Worm (Caenorhabditis elegans): ENCODE data around the gene skpt-1.

skpt-1 gene

DNA sequence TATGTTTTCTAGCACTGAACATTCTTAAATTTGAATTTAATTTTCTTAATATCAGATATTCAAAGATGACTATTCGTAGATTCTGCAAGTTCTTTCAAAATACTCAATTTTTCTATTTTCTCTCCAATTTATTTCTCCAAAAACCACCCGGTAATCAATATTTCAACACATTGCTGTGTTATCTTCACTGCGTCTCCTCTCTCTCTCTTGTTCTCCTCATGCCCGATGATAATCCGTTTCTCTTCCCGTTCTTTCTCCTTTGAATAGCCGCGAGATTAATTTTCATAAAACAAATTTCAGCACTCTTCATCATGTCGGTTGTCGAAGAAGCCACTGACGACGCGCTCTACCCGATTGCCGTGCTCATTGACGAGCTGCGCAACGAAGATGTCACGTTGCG, 2.2 kb upstream of the skpt-1 start, which contains the start of gene paa-1:
TSS of gene paa-1 (plus strand) at position 301 of the 400 bp plus-strand sequence.
- no peak for TF ChIP-seq R02D3.7 (tag; optimal IDR thresholded peaks at IDR 0.05)
- TF ChIP-seq snpc-4 (tag; optimal IDR thresholded peaks at IDR 0.05) = no peak
- TF ChIP-seq sma-3 (GFP tag; optimal IDR thresholded peaks at IDR 0.05) = no peak
- no peak for TF ChIP-seq ztf-1 (GFP tag; conservative IDR thresholded peaks at IDR 0.05)

DNA sequence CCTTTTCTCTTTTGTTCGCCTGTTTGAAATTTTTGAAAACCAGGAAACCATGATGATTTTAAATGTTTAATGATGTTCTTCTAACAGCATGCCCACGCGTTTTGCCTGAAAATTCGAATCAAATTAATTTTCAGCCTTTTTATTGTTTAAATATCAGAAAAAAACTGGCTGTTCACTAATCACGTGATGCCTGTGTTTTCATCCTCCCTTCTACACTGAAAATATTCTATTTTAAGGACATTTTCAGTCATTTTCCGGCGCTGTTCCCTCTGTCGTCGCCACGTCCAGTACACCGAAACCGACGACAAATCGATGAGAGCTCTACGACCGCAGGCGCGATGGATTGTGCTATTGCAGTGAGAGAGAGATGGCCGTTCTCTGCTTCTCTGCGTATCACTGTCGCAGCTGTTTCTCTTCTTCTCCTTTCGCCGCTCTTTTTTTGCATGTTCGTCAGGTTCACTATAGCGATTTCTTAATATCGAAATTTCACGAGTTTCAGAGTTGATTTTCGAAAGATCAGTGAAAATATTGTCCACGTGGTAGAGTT, 1.6 kb upstream of the skpt-1 start, which contains the start of gene F48E8.8:
TSS of gene F48E8.8 (minus strand) at position 51 of the 547 bp plus-strand sequence.
- TF ChIP-seq egl-27 (tag; optimal IDR thresholded peaks at IDR 0.05) (no peak), nhr-237 (tag; optimal IDR thresholded peaks at IDR 0.05) (no peak), C34F6.9 (tag; optimal IDR thresholded peaks at IDR 0.05) (peak; percentile 59), nhr-11 (tag; optimal IDR thresholded peaks at IDR 0.05) (no peak), ama-1 (optimal IDR thresholded peaks at IDR 0.05) (no peak), lsy-2 (tag; optimal IDR thresholded peaks at IDR 0.05) (peak; percentile 21 to 80), fos-1 (tag; optimal IDR thresholded peaks at IDR 0.05) (peak; percentile 15), lin-13 (GFP tag; optimal IDR thresholded peaks at IDR 0.05) (peak; percentile 18), nhr-77 (tag; optimal IDR thresholded peaks at IDR 0.05) (no peak), sem-4 (tag; optimal IDR thresholded peaks at IDR 0.05) (peak; percentile 13), lin-11 (tag; optimal IDR thresholded peaks at IDR 0.05) (peak; percentile 41), ceh-16 (tag; optimal IDR thresholded peaks at IDR 0.05) (no peak), unc-55 (GFP tag; optimal IDR thresholded peaks at IDR 0.05) (peak; percentile 71), gmeb-1 (tag; optimal IDR thresholded peaks at IDR 0.05) (peak; percentile 11), ZK546.5 (tag; optimal IDR thresholded peaks at IDR 0.05) (no peak), sma-9 (GFP tag; optimal IDR thresholded peaks at IDR 0.05) (peak; percentile 59), sma-9 (tag; optimal IDR thresholded peaks at IDR 0.05) (no peak), crh-2 (tag; optimal IDR thresholded peaks at IDR 0.05) (peak; percentile 61), mbf-1 (tag; optimal IDR thresholded peaks at IDR 0.05) (no peak), alr-1 (tag; optimal IDR thresholded peaks at IDR 0.05) (no peak), F13H6.1 (tag; optimal IDR thresholded peaks at IDR 0.05) (peak; percentile 79), nhr-129 (tag; optimal IDR thresholded peaks at IDR 0.05) (peak; percentile 85)

DNA sequence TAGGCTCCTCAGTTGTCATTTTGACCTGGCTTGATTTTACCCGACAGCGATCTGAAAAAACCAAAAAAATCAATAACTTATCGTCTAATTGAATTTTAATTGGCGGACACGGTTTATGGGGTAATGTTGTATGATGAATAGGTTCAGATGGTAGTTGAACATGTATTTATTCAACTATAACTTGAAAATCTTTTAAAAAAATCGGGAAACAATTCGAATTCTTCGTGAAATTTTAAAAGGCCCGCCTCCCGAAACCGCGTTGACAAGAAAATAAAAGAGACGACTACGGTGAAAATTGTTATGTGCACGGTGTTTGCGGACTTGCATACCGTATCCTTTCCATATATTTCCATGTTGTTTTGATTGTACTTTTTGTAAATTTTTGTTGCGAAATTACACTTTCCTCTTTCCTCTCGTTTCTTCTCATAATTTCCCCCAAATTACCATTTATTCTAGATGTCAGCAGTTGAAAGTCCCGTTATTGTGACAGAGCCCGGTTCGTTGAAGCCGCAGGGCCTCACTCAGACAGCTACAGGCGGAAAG, 5.4 kb downstream of the skpt-1 start, which contains the start of the genes T24G10.2 and disl-2:
TSS of gene T24G10.2 (minus strand) at position 51 of the 543 bp plus-strand sequence.
TSS of gene disl-2 (plus strand) at position 457 of the 543 bp plus-strand sequence.
- TF ChIP-seq nhr-129 (tag; optimal IDR thresholded peaks at IDR 0.05) (peak; percentile 66), blmp-1 (tag; optimal IDR thresholded peaks at IDR 0.05; ENCODE audit: insufficient read depth) (no peak), crh-2 (tag; optimal IDR thresholded peaks at IDR 0.05) (peak; percentile 41), fos-1 (tag; optimal IDR thresholded peaks at IDR 0.05) (peak; percentile 18), dmd-4 (tag; optimal IDR thresholded peaks at IDR 0.05) (no peak), nhr-77 (tag; optimal IDR thresholded peaks at IDR 0.05) (no peak), lsy-2 (tag; optimal IDR thresholded peaks at IDR 0.05) (peak; percentile 94 to 99), nhr-21 (tag; optimal IDR thresholded peaks at IDR 0.05) (no peak), mab-5 (tag; optimal IDR thresholded peaks at IDR 0.05) (no peak), F13H6.1 (tag; optimal IDR thresholded peaks at IDR 0.05) (peak; percentile 5), unc-55 (GFP tag; optimal IDR thresholded peaks at IDR 0.05) (peak; percentile 85), C34F6.9 (tag; optimal IDR thresholded peaks at IDR 0.05) (peak; percentile 80), lin-13 (GFP tag; optimal IDR thresholded peaks at IDR 0.05) (peak; percentile 44), sma-9 (GFP tag; optimal IDR thresholded peaks at IDR 0.05) (peak; percentile 19), sma-9 (tag; optimal IDR thresholded peaks at IDR 0.05) (no peak)

DNA sequence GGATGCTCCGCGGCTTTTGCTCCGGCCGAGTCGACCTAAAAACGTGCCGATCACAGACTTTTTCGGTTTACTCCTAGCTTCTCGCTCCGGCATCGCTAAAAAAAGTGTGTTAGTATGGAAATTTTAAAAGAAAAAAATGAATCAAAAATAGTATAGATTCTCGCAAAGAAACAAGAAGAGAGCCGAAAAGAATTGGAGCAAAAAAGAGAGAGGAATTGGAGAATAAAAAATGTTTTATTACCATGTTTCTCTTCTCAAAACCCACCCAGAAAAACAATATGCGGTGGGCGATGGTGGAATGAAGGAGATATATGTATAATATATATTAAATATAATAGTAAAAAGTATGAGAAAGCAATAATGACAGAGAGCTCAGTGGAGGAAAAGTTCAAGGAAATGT, 7.7 kb downstream of the skpt-1 start, which contains the start of gene W03A5.6:
TSS of gene W03A5.6 (minus strand) at position 101 of the 400 bp plus-strand sequence.
- TF ChIP-seq ceh-82 (tag; optimal IDR thresholded peaks at IDR 0.05) = no peak

DNA sequence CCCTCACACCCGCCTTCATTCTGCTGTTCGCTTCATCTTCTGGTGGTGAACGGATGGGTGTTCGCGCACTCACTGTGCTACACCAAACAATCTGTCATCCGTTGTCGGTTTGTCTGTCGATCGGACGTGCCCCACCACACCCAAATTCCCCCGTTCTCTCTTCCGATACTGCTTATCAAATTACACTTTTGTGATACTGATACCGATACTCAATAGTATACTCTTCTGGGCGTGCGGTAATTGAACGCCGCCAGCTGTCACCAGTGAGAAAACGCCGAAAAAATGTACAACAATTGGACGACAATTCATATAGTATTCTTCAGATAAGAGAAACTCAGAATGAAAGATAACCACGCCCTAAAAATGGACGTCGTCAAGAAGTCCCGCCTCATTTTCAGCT, 10.1 kb downstream of the skpt-1 start:
- TF ChIP-seq blmp-1 (tag; optimal IDR thresholded peaks at IDR 0.05; ENCODE audit: insufficient read depth) (no peak), fos-1 (tag; optimal IDR thresholded peaks at IDR 0.05) (peak; percentile 35), F13H6.1 (tag; optimal IDR thresholded peaks at IDR 0.05) (no peak)

DNA sequence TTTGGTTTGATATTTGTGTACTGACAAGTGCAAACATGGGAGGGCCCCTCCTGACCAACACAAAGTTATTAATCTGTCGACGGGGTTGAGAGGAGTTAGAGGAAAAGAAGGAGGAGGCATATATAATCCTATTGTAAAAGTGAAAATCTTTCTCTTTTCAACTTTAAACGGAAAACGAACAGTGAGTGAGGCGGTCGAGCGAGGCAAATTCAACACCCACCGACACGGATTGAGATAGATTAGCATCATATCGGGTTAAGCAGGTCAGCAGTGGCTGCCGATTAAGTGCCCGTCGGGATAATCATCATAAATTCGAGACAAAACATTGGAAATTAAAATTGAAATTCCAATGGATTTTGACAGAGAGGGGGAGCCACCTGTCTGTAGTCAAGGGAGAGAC, 11.9 kb downstream of the skpt-1 start:
- TF ChIP-seq C34F6.9 (tag; optimal IDR thresholded peaks at IDR 0.05) (no peak), R02D3.7 (tag; optimal IDR thresholded peaks at IDR 0.05) (no peak), nhr-11 (tag; optimal IDR thresholded peaks at IDR 0.05) (no peak), ceh-16 (tag; optimal IDR thresholded peaks at IDR 0.05) (no peak), ztf-11 (tag; optimal IDR thresholded peaks at IDR 0.05) (no peak), crh-2 (tag; optimal IDR thresholded peaks at IDR 0.05) (no peak), gmeb-1 (tag; optimal IDR thresholded peaks at IDR 0.05) (no peak), nhr-21 (tag; optimal IDR thresholded peaks at IDR 0.05) (no peak), nhr-10 (tag; optimal IDR thresholded peaks at IDR 0.05) (no peak), mab-5 (tag; optimal IDR thresholded peaks at IDR 0.05) (no peak), lin-13 (GFP tag; optimal IDR thresholded peaks at IDR 0.05) (no peak), mbf-1 (tag; optimal IDR thresholded peaks at IDR 0.05) (no peak), snpc-4 (tag; optimal IDR thresholded peaks at IDR 0.05) (no peak), ceh-82 (tag; optimal IDR thresholded peaks at IDR 0.05) (no peak), nhr-237 (tag; optimal IDR thresholded peaks at IDR 0.05) (no peak)

Data from whole organism, L2 larva.